Worm (Caenorhabditis elegans): ENCODE data around the gene K06H6.1.

Gene K06H6.1

ce11 chrV:600231-600630 lies 12.3 kb downstream of the K06H6.1 start, which contains the start of gene nhr-251:
Gene nhr-251, plus strand, starts transcription at chrV:600531.
- no peak for TF ChIP-seq ceh-36 (tag; optimal IDR thresholded peaks at IDR 0.05)
- TF ChIP-seq scrt-1 (GFP tag; IDR thresholded peaks at IDR 0.05): no peak
- TF ChIP-seq ets-7 (tag; optimal IDR thresholded peaks at IDR 0.05): no peak
- TF ChIP-seq flt-1 (GFP tag; IDR thresholded peaks at IDR 0.05): no peak
- TF ChIP-seq F13C5.2 (tag; optimal IDR thresholded peaks at IDR 0.05): no peak
- no peak for TF ChIP-seq sea-1 (GFP tag; conservative IDR thresholded peaks at IDR 0.05)
- no peak for TF ChIP-seq B0310.2 (tag; optimal IDR thresholded peaks at IDR 0.05)
- no peak for TF ChIP-seq pes-1 (GFP tag; IDR thresholded peaks at IDR 0.05)
- no peak for TF ChIP-seq ceh-13 (GFP tag; optimal IDR thresholded peaks at IDR 0.05)
- TF ChIP-seq hmbx-1 (tag; optimal IDR thresholded peaks at IDR 0.05): no peak
- no peak for TF ChIP-seq tbx-11 (GFP tag; IDR thresholded peaks at IDR 0.05)
- TF ChIP-seq tbx-37 (GFP tag; conservative IDR thresholded peaks at IDR 0.05): no peak
- TF ChIP-seq hmg-4 (GFP tag; optimal IDR thresholded peaks at IDR 0.05): no peak

- TF ChIP-seq pes-1 (GFP tag; IDR thresholded peaks at IDR 0.05) (no peak), aly-1 (tag; optimal IDR thresholded peaks at IDR 0.05) (no peak), ceh-13 (GFP tag; optimal IDR thresholded peaks at IDR 0.05) (no peak), scrt-1 (GFP tag; IDR thresholded peaks at IDR 0.05) (no peak), sea-1 (GFP tag; conservative IDR thresholded peaks at IDR 0.05) (no peak), F13C5.2 (tag; optimal IDR thresholded peaks at IDR 0.05) (no peak), flt-1 (GFP tag; IDR thresholded peaks at IDR 0.05) (no peak), ceh-36 (tag; optimal IDR thresholded peaks at IDR 0.05) (no peak), ama-1 (optimal IDR thresholded peaks at IDR 0.05) (no peak), B0310.2 (tag; optimal IDR thresholded peaks at IDR 0.05) (no peak), tbx-37 (GFP tag; conservative IDR thresholded peaks at IDR 0.05) (no peak), tra-4 (tag; optimal IDR thresholded peaks at IDR 0.05) (no peak), hnd-1 (tag; optimal IDR thresholded peaks at IDR 0.05) (no peak), ets-7 (tag; optimal IDR thresholded peaks at IDR 0.05) (no peak), tbx-11 (GFP tag; IDR thresholded peaks at IDR 0.05) (no peak), hmg-4 (GFP tag; optimal IDR thresholded peaks at IDR 0.05) (no peak)
Measured at ce11 chrV:604105-604504, 16.2 kb downstream of the K06H6.1 start, which contains the start of gene srlf-37. Gene srlf-37, minus strand, starts transcription at chrV:604205.

ce11 chrV:608844-609243 lies 20.9 kb downstream of the K06H6.1 start, which contains the start of gene srw-109:
Gene srw-109, minus strand, starts transcription at chrV:608944.
- TF ChIP-seq scrt-1 (GFP tag; IDR thresholded peaks at IDR 0.05) (no peak), pes-1 (GFP tag; IDR thresholded peaks at IDR 0.05) (no peak), tbx-11 (GFP tag; IDR thresholded peaks at IDR 0.05) (no peak)

- TF ChIP-seq ceh-36 (tag; optimal IDR thresholded peaks at IDR 0.05) (no peak), B0310.2 (tag; optimal IDR thresholded peaks at IDR 0.05) (no peak), tbx-37 (GFP tag; conservative IDR thresholded peaks at IDR 0.05) (no peak), hnd-1 (tag; optimal IDR thresholded peaks at IDR 0.05) (no peak), scrt-1 (GFP tag; IDR thresholded peaks at IDR 0.05) (no peak), F13C5.2 (tag; optimal IDR thresholded peaks at IDR 0.05) (no peak), sea-1 (GFP tag; conservative IDR thresholded peaks at IDR 0.05) (no peak), tbx-11 (GFP tag; IDR thresholded peaks at IDR 0.05) (no peak), ama-1 (optimal IDR thresholded peaks at IDR 0.05) (no peak), flt-1 (GFP tag; IDR thresholded peaks at IDR 0.05) (no peak), hmbx-1 (tag; optimal IDR thresholded peaks at IDR 0.05) (no peak), pes-1 (GFP tag; IDR thresholded peaks at IDR 0.05) (no peak), ets-7 (tag; optimal IDR thresholded peaks at IDR 0.05) (no peak), hmg-4 (GFP tag; optimal IDR thresholded peaks at IDR 0.05) (no peak), ceh-13 (GFP tag; optimal IDR thresholded peaks at IDR 0.05) (no peak), aly-1 (tag; optimal IDR thresholded peaks at IDR 0.05) (no peak), tra-4 (tag; optimal IDR thresholded peaks at IDR 0.05) (no peak)
Measured at ce11 chrV:609671-610070, 21.8 kb downstream of the K06H6.1 start, which contains the start of gene srlf-36. Gene srlf-36, minus strand, starts transcription at chrV:609771.

ce11 chrV:610217-610616 lies 22.3 kb downstream of the K06H6.1 start, which contains the start of gene nhr-90:
Gene nhr-90, plus strand, starts transcription at chrV:610512.
- TF ChIP-seq F13C5.2 (tag; optimal IDR thresholded peaks at IDR 0.05): no peak
- TF ChIP-seq hmbx-1 (tag; optimal IDR thresholded peaks at IDR 0.05): no peak
- TF ChIP-seq tbx-11 (GFP tag; IDR thresholded peaks at IDR 0.05): no peak
- no peak for TF ChIP-seq B0310.2 (tag; optimal IDR thresholded peaks at IDR 0.05)
- no peak for TF ChIP-seq scrt-1 (GFP tag; IDR thresholded peaks at IDR 0.05)
- no peak for TF ChIP-seq hmg-4 (GFP tag; optimal IDR thresholded peaks at IDR 0.05)

ce11 chrV:615275-615674 lies 27.4 kb downstream of the K06H6.1 start, which contains the start of gene F48G7.13:
Gene F48G7.13, plus strand, starts transcription at chrV:615575.
- TF ChIP-seq aly-1 (tag; optimal IDR thresholded peaks at IDR 0.05) (no peak), ceh-36 (tag; optimal IDR thresholded peaks at IDR 0.05) (no peak), pes-1 (GFP tag; IDR thresholded peaks at IDR 0.05) (no peak), hmbx-1 (tag; optimal IDR thresholded peaks at IDR 0.05) (no peak), ama-1 (optimal IDR thresholded peaks at IDR 0.05) (no peak), scrt-1 (GFP tag; IDR thresholded peaks at IDR 0.05) (no peak), F13C5.2 (tag; optimal IDR thresholded peaks at IDR 0.05) (no peak), flt-1 (GFP tag; IDR thresholded peaks at IDR 0.05) (no peak)

ce11 chrV:617917-618316 lies 30.0 kb downstream of the K06H6.1 start:
- TF ChIP-seq F13C5.2 (tag; optimal IDR thresholded peaks at IDR 0.05): no peak
- no peak for TF ChIP-seq aly-1 (tag; optimal IDR thresholded peaks at IDR 0.05)
- no peak for TF ChIP-seq ceh-36 (tag; optimal IDR thresholded peaks at IDR 0.05)
- TF ChIP-seq ceh-13 (GFP tag; optimal IDR thresholded peaks at IDR 0.05): no peak
- TF ChIP-seq flt-1 (GFP tag; IDR thresholded peaks at IDR 0.05): no peak
- TF ChIP-seq B0310.2 (tag; optimal IDR thresholded peaks at IDR 0.05): no peak
- no peak for TF ChIP-seq tbx-11 (GFP tag; IDR thresholded peaks at IDR 0.05)
- TF ChIP-seq ama-1 (optimal IDR thresholded peaks at IDR 0.05): no peak
- no peak for TF ChIP-seq sea-1 (GFP tag; conservative IDR thresholded peaks at IDR 0.05)
- TF ChIP-seq hmg-4 (GFP tag; optimal IDR thresholded peaks at IDR 0.05): no peak
- TF ChIP-seq ets-7 (tag; optimal IDR thresholded peaks at IDR 0.05): no peak
- no peak for TF ChIP-seq scrt-1 (GFP tag; IDR thresholded peaks at IDR 0.05)
- no peak for TF ChIP-seq tra-4 (tag; optimal IDR thresholded peaks at IDR 0.05)
- TF ChIP-seq hmbx-1 (tag; optimal IDR thresholded peaks at IDR 0.05): no peak
- no peak for TF ChIP-seq pes-1 (GFP tag; IDR thresholded peaks at IDR 0.05)
- TF ChIP-seq hnd-1 (tag; optimal IDR thresholded peaks at IDR 0.05): no peak
